Fruit fly (Drosophila melanogaster): ENCODE measurements around the gene Cep135.

DNA sequence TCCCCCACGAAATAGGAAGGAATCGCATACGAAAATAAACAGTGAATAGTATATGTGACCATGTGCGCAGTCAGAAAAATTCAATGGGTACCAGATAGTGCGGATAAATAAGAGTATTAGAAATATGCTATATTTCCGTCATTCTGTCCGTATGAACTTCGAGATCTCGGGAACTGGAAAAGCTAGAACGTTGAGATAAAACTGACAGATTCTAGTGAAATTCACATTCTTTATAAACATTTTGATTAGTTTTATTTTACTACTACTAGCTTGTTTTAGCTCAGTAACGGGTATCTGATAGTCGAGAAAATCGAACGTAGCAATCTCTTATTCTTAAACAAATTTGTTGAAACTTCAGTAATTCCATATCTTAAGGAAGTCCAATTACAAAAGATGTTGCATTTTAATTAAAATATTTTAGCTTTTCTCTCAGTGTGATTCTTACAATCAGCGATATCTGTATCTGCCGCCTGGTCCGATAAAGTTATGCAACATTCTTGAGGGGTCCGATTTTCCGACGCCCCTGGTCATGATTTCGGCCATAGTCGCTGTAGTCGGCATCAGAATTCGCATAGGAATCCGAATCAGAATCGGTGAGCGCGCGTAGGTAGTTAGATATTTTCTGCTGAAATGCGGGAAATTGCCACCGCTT lies 56.0 kb downstream of the Cep135 start:
- TF ChIP-seq psq (optimal IDR thresholded peaks at IDR 0.05) (no peak), Myc (optimal IDR thresholded peaks at IDR 0.05) (no peak), Sin3A (optimal IDR thresholded peaks at IDR 0.05) (no peak)
